Fruit fly (Drosophila melanogaster) whole organism: Measurements from ENCODE around the gene eIF4H2.

Experiments used
- CG8478 ChIP-seq: fragments of >200 bp; optimal IDR thresholded peaks from 2 replicates; lab custom pipeline; 2018; ENCODE audit warnings: inconsistent platforms
- Dll ChIP-seq: fragments of >200 bp; optimal IDR thresholded peaks from 2 replicates; lab custom pipeline; 2017
- EcR ChIP-seq, 2 experiments: fragments of >200 bp; optimal IDR thresholded peaks; 2 replicates each; lab custom pipeline; 2017; ENCODE audit warnings: missing biosample characterization in 2 of 2, missing genetic modification characterization in 2 of 2, missing genetic modification reagents in 2 of 2
- pan ChIP-seq: fragments of >200 bp; optimal IDR thresholded peaks from 2 replicates; lab custom pipeline; 2017
- psq ChIP-seq: fragments of >200 bp; optimal IDR thresholded peaks from 2 replicates; lab custom pipeline; 2017
- usp ChIP-seq: fragments of >200 bp; optimal IDR thresholded peaks from 2 replicates; lab custom pipeline; 2017; ENCODE audit warnings: missing biosample characterization, missing genetic modification characterization, mixed read lengths

The eIF4H2 gene

DNA sequence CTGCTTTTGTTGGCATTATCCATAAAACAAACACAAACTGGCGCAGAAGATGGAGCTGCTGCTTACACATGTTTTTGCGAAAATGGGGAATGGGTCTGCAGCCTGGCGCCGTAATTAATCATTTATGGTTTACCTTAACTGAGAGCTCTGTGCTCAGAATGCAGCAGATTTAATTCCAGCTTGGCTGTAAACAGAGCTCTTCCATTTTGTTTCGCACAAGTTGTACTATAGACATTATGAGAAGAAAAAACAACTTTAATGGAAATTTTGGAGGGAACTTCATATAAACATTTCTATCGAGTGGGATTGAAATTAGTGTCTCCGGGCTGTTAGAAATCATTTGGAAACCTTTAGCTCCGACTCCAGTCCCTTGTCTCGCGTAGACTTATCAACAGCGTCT is at the start of gene eIF4H2:
TSS of gene eIF4H2 (plus strand) at position 301 of the 400 bp plus-strand sequence.
- no peak for TF ChIP-seq pan
- TF ChIP-seq usp (GFP tag; lab: Kevin White, UChicago), result no peak
- no peak for TF ChIP-seq Dll (lab: Kevin White, UChicago)
- TF ChIP-seq CG8478 (lab: Kevin White, UChicago), result no peak
- TF ChIP-seq EcR (GFP tag; optimal IDR thresholded peaks at IDR 0.05; lab: Kevin White, UChicago), result no peak
- TF ChIP-seq psq (lab: Kevin White, UChicago), result no peak

DNA sequence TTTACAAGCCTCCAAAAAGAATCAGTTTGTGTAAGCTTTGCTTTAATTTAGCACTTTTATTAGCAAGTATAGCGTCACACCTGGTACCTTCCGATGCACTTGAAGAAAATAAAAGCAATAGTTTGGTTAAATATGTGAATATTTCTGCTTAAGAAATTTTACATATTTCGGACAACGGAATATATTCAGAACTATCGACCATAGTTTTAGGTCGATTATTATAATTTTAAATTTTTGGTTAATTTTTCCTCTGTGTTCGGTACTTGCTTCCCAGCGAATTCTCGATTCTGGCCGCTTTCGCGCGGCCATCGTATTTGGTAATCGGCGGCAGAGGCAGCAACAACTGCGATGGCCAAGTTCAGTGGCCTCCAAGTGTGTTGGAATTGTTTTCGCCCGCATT is 36.2 kb upstream of the eIF4H2 start:
- TF ChIP-seq CG8478 (lab: Kevin White, UChicago) (no peak), usp (GFP tag; lab: Kevin White, UChicago) (no peak), Dll (lab: Kevin White, UChicago) (no peak), EcR (GFP tag; optimal IDR thresholded peaks at IDR 0.05; lab: Kevin White, UChicago) (no peak), pan (no peak)

DNA sequence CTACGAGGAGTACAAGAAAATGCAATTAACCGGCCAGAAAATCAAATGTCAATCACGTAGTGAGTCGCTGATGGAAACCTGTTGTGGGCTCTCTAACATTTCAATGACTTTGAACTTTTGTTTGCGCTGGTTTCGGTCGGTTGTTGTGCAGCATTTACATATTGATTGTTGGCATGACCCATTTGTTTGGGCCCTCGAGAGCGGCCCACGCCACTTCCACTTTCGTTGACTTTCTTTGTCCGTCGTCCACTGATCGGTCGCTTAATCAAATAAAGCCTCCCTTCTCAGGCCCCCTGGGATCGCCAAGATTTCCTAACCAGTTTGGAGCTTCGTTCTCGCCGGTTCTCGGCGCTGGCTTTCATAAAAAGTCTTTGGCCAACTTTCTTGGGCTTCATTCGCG is 35.6 kb upstream of the eIF4H2 start, which contains the start of gene Spn100A:
TSS of gene Spn100A (plus strand) at position 392 of the 400 bp plus-strand sequence.
- TF ChIP-seq EcR (GFP tag; optimal IDR thresholded peaks at IDR 0.05; lab: Kevin White, UChicago) (peak in 1 of 2 experiments; percentile 24), psq (lab: Kevin White, UChicago) (no peak)

DNA sequence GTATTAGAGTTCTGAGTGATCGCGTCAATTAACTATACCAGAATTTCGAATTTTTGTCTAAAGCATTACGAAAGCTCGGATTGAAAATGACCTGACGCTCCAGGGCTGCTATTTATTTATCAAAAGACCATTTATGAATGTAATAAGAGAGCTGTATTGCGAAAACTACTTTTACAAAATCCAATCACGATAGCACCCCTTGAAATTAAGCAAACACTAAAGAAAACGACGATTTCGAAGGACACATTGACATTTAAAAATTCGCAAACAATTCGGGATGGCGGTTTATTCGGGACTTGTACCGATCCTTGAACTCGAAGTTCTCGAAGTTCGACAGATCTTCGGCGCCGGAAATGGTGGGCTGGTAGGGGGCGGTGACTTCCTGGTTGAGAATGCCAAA is 30.5 kb upstream of the eIF4H2 start, which contains the start of gene CG12069:
TSS of gene CG12069 (minus strand) at position 101 of the 400 bp plus-strand sequence.
- TF ChIP-seq psq (lab: Kevin White, UChicago), result no peak
- TF ChIP-seq usp (GFP tag; lab: Kevin White, UChicago), result no peak
- no peak for TF ChIP-seq Dll (lab: Kevin White, UChicago)
- TF ChIP-seq pan, result no peak
- no peak for TF ChIP-seq CG8478 (lab: Kevin White, UChicago)
- no peak for TF ChIP-seq EcR (GFP tag; optimal IDR thresholded peaks at IDR 0.05; lab: Kevin White, UChicago)

DNA sequence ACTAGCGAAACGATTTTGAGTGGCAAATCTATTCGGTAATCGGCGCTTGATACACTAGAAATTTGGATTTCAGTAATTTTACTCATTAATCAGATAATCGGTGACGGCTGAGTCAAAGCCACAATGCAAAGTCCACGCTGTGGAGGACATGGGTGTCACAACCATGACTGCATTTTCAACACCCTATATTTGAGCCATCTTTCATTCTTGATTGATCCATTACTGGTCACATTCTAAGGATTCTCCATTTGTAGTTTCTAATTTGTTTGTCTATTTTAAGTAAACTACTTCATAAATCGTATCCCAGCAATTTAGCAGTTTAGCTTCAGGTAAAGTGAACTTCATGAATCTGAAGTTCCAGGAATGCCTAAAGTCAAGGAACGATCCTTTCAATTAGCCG is 28.8 kb upstream of the eIF4H2 start, which contains the start of gene Pka-C2:
TSS of gene Pka-C2 (minus strand) at position 101 of the 400 bp plus-strand sequence.
- TF ChIP-seq CG8478 (lab: Kevin White, UChicago) (no peak), usp (GFP tag; lab: Kevin White, UChicago) (no peak), pan (no peak), psq (lab: Kevin White, UChicago) (no peak), EcR (GFP tag; optimal IDR thresholded peaks at IDR 0.05; lab: Kevin White, UChicago) (no peak), Dll (lab: Kevin White, UChicago) (no peak)

DNA sequence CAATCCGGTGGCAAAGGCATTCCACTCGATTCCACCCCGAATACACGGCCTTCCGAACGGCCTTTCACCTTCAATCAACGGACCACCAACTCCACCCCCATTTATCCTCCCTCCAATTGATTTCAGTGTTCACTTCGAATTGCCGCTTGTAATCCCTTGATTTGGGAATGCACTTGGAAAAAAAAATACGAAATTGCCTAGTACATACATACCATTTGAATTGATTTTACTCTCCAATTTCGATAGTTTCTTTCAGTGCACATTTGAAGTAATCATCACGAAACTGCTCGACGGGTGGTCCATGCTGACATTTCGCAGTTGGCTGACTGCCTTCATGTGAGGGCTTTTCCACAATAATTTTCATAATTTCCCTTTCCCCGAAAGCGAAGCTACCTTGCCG is 26.7 kb upstream of the eIF4H2 start:
- TF ChIP-seq Dll (lab: Kevin White, UChicago) (no peak), usp (GFP tag; lab: Kevin White, UChicago) (no peak), pan (no peak), CG8478 (lab: Kevin White, UChicago) (no peak), psq (lab: Kevin White, UChicago) (no peak), EcR (GFP tag; optimal IDR thresholded peaks at IDR 0.05; lab: Kevin White, UChicago) (no peak)

DNA sequence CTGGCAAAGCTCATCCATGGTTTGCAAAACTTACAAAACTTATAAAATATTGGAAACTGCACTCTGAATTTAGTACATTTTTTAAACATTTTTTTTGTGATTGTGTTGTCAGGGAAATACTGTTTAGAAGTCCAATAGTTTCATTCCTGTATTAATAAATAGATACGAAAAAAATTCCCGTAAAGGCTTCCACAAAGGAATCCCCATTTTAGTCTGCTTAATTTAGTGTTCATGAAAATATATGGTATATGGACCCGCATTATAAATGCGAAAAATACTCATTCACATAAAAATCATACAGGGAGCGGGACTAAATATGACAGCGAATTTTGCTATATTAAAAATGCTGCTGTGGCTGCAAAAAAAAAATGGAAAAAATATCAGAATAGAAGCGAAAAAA is 19.9 kb upstream of the eIF4H2 start, which contains the start of gene CG31010:
TSS of gene CG31010 (minus strand) at position 101 of the 400 bp plus-strand sequence.
- no peak for TF ChIP-seq usp (GFP tag; lab: Kevin White, UChicago)
- no peak for TF ChIP-seq pan
- no peak for TF ChIP-seq Dll (lab: Kevin White, UChicago)
- no peak for TF ChIP-seq psq (lab: Kevin White, UChicago)
- TF ChIP-seq CG8478 (lab: Kevin White, UChicago), result no peak
- TF ChIP-seq EcR (GFP tag; optimal IDR thresholded peaks at IDR 0.05; lab: Kevin White, UChicago), result no peak

DNA sequence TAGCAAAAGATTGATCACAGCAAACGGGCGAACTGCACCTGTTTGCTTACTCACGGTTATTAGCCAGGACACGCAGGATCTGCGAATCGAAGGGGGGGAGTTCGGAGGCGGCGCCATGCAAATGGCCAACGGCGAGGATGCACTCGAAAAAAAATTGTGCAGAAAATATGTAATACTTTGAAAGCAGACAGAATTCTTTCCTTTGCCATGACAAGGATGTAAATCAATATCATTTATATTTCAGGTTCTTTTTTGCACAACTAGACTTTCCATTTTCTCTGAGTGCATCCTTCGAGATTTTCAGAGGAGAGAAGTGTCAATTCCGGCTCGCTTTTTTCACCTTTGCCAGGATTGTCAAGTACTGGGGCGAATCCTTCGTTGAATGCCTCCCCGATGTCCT is 16.6 kb upstream of the eIF4H2 start:
- TF ChIP-seq EcR (GFP tag; optimal IDR thresholded peaks at IDR 0.05; lab: Kevin White, UChicago) (no peak), CG8478 (lab: Kevin White, UChicago) (no peak), Dll (lab: Kevin White, UChicago) (no peak), psq (lab: Kevin White, UChicago) (no peak), usp (GFP tag; lab: Kevin White, UChicago) (no peak), pan (no peak)

DNA sequence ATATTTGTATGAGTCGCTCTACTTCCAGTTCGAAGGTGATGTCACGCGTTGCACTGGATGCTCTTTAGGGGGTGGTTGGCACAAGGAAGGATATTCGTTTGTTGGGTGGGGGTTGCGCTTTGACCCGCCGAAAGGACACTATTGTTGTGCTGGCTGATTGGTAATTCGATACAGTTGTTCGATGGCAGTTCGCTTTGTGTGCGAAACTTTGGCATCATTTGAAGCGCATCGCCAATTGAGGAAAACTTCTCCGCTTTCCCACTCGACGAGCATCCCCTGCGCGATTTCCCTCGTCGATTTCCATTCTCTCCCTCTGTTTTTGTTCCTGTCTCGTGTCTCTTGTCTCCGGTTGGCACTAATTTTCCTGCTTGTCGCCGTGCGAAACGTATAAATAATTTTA is 15.4 kb upstream of the eIF4H2 start:
- TF ChIP-seq psq (lab: Kevin White, UChicago), result no peak
- TF ChIP-seq pan, result no peak
- TF ChIP-seq EcR (GFP tag; optimal IDR thresholded peaks at IDR 0.05; lab: Kevin White, UChicago), result no peak
- TF ChIP-seq CG8478 (lab: Kevin White, UChicago), result no peak
- no peak for TF ChIP-seq Dll (lab: Kevin White, UChicago)
- TF ChIP-seq usp (GFP tag; lab: Kevin White, UChicago), result no peak

DNA sequence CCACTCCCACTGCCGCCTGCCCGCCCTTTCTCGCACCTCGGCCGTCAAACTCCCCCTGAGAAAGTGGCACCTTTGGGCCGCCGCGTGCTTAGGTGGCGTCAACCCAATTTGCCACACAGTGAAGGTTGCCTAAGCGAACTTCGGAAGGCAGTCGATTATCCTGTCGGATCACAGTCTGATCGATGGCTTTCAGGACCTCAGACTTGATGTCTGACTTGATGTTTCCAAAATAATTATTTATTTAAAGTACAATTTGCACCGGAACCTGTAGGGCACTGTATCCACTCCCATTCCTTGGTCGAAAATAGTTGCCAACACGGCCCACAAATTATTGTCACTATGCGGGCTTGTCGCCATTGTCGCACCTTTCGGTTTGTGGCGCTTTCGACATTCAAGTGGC is 11.5 kb upstream of the eIF4H2 start:
- TF ChIP-seq CG8478 (lab: Kevin White, UChicago) (no peak), pan (no peak), Dll (lab: Kevin White, UChicago) (no peak), EcR (GFP tag; optimal IDR thresholded peaks at IDR 0.05; lab: Kevin White, UChicago) (no peak), psq (lab: Kevin White, UChicago) (no peak), usp (GFP tag; lab: Kevin White, UChicago) (no peak)

DNA sequence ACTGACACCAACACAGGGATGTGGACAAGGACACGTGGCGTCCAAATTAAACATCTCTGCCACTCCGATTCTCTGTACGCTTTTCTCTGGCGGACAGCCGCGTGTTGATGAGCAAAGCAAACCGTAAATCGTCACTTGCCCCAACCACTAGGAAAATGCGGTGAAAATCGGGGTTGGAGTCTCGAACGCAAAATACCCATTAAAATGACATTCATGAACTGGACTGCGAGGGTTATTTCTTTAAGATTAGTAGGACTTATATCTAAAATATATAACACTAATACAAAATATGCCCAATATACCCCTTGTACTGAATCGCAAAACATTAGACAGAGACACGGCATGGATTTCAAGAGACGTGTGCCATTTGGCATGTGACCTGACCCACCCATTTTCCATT is 7.4 kb upstream of the eIF4H2 start:
- no peak for TF ChIP-seq usp (GFP tag; lab: Kevin White, UChicago)
- no peak for TF ChIP-seq pan
- TF ChIP-seq psq (lab: Kevin White, UChicago), result no peak
- no peak for TF ChIP-seq EcR (GFP tag; optimal IDR thresholded peaks at IDR 0.05; lab: Kevin White, UChicago)
- no peak for TF ChIP-seq CG8478 (lab: Kevin White, UChicago)
- TF ChIP-seq Dll (lab: Kevin White, UChicago), result no peak

DNA sequence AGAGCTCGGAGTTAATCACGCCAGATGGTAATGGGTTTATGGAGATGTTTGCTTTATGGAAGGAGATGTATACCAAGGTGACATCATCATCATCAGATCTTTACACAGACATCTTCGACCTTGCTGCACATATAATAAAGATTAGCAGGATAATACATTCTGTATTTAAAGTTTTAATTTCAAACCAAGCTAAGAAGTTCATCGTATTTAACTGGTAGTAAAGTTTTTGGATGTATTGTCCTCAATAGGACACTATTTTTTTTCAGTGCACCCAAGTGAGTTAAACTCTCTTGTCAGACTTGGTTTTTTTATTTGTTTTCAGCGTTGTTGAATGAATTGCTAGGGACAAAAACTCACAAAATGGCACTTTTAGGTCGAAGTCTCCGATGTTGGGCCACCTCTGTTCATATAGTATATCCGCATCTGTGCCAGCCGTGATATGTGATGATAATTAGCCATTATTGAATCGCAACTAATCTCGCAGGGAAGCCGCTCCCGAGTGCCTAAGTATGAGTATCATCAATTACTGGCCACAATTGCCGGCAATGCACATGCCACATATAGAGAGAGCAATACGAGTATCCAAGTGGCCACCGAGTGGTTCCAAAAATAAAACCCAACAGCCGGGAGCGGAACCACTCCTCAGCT is 4.5 kb upstream of the eIF4H2 start:
- TF ChIP-seq EcR (GFP tag; optimal IDR thresholded peaks at IDR 0.05; lab: Kevin White, UChicago) (no peak), psq (lab: Kevin White, UChicago) (no peak), CG8478 (lab: Kevin White, UChicago) (no peak), Dll (lab: Kevin White, UChicago) (no peak), pan (no peak), usp (GFP tag; lab: Kevin White, UChicago) (no peak)
